Fruit fly (Drosophila melanogaster) whole organism, embryonic: Measurements from ENCODE around the gene CG34450.

ENCODE experiments used
- Adf1 ChIP-seq: fragments of 200-800 bp; sonication (Bioruptor generic); IDR thresholded peaks from 2 replicates; pipeline ENCODE4 v1.3.6; 2022; ENCODE audit warnings: missing biosample characterization, missing genetic modification characterization
- Aef1 ChIP-seq: fragments of 200-800 bp; sonication (Bioruptor generic); IDR thresholded peaks from 3 replicates; pipeline ENCODE4 v1.3.6; 2022; ENCODE audit warnings: missing biosample characterization, missing genetic modification characterization
- Asciz ChIP-seq: fragments of 200-800 bp; sonication (Bioruptor generic); optimal IDR thresholded peaks from 2 replicates; lab custom pipeline; 2017; ENCODE audit warnings: missing biosample characterization, mild to moderate bottlenecking, missing genetic modification characterization, missing genetic modification reagents
- CG10267 ChIP-seq: fragments of 200-800 bp; sonication (Bioruptor generic); optimal IDR thresholded peaks from 2 replicates; lab custom pipeline; 2018; ENCODE audit warnings: missing biosample characterization, mild to moderate bottlenecking, missing genetic modification characterization, moderate library complexity
- CG10274 ChIP-seq: fragments of 200-800 bp; sonication (Bioruptor generic); optimal IDR thresholded peaks from 3 replicates; lab custom pipeline; 2017; ENCODE audit warnings: missing biosample characterization, mild to moderate bottlenecking, missing genetic modification characterization
- CG10979 ChIP-seq: fragments of 200-800 bp; sonication (Bioruptor generic); optimal IDR thresholded peaks from 2 replicates; lab custom pipeline; 2018; ENCODE audit warnings: missing biosample characterization, mild to moderate bottlenecking, missing genetic modification characterization, moderate library complexity
- CG11093 ChIP-seq: fragments of 200-800 bp; sonication (Bioruptor generic); IDR thresholded peaks from 3 replicates; pipeline ENCODE4 v1.3.6; 2022; ENCODE audit warnings: missing biosample characterization, missing genetic modification characterization
- CG11398 ChIP-seq: fragments of 200-800 bp; sonication (Bioruptor generic); optimal IDR thresholded peaks from 2 replicates; lab custom pipeline; 2016; ENCODE audit warnings: missing biosample characterization, missing genetic modification characterization
- CG12236 ChIP-seq: fragments of 200-800 bp; sonication (Bioruptor generic); optimal IDR thresholded peaks from 2 replicates; lab custom pipeline; 2016; ENCODE audit warnings: missing biosample characterization, missing genetic modification characterization
- CG13424 ChIP-seq: fragments of 200-800 bp; sonication (Bioruptor generic); optimal IDR thresholded peaks from 2 replicates; lab custom pipeline; 2019; ENCODE audit warnings: missing biosample characterization, mild to moderate bottlenecking, missing genetic modification characterization, moderate library complexity
- CG13894 ChIP-seq: fragments of 200-800 bp; sonication (Bioruptor generic); optimal IDR thresholded peaks from 3 replicates; lab custom pipeline; 2018; ENCODE audit warnings: missing biosample characterization, mild to moderate bottlenecking, missing genetic modification characterization, moderate library complexity
- CG14050 ChIP-seq: fragments of 200-800 bp; sonication (Bioruptor generic); IDR thresholded peaks from 3 replicates; pipeline ENCODE4 v1.3.6; 2022; ENCODE audit warnings: missing biosample characterization, missing genetic modification characterization
- CG14965 ChIP-seq: fragments of 200-800 bp; sonication (Bioruptor generic); optimal IDR thresholded peaks from 2 replicates; lab custom pipeline; 2016; ENCODE audit warnings: missing biosample characterization, missing genetic modification characterization, borderline replicate concordance
- CG15514 ChIP-seq: fragments of 200-800 bp; sonication (Bioruptor generic); optimal IDR thresholded peaks from 3 replicates; lab custom pipeline; 2017; ENCODE audit warnings: missing biosample characterization, missing genetic modification characterization, mild to moderate bottlenecking, moderate library complexity, missing genetic modification reagents
- CG16815 ChIP-seq: fragments of 200-800 bp; sonication (Bioruptor generic); optimal IDR thresholded peaks from 3 replicates; lab custom pipeline; 2017; ENCODE audit warnings: missing biosample characterization, mild to moderate bottlenecking, missing genetic modification characterization
- CG17359 ChIP-seq: fragments of 200-800 bp; sonication (Bioruptor generic); optimal IDR thresholded peaks from 3 replicates; lab custom pipeline; 2018; ENCODE audit warnings: missing biosample characterization, mild to moderate bottlenecking, missing genetic modification characterization, moderate library complexity
- CG17829 ChIP-seq: fragments of 200-800 bp; optimal IDR thresholded peaks from 2 replicates; lab custom pipeline; 2019; ENCODE audit warnings: missing biosample characterization, mild to moderate bottlenecking, missing genetic modification characterization, moderate library complexity
- CG2199 ChIP-seq: fragments of 200-800 bp; sonication (Bioruptor generic); IDR thresholded peaks from 3 replicates; pipeline ENCODE4 v1.3.6; 2022; ENCODE audit warnings: missing biosample characterization, missing genetic modification characterization
- CG3065 ChIP-seq: fragments of 200-800 bp; sonication (Bioruptor generic); optimal IDR thresholded peaks from 2 replicates; lab custom pipeline; 2016; ENCODE audit warnings: missing biosample characterization, missing genetic modification characterization
- CG34376 ChIP-seq: fragments of 200-800 bp; sonication (Bioruptor generic); optimal IDR thresholded peaks from 2 replicates; lab custom pipeline; 2018; ENCODE audit warnings: missing biosample characterization, mild to moderate bottlenecking, missing genetic modification characterization
- CG3838 ChIP-seq: fragments of 200-800 bp; sonication (Bioruptor generic); optimal IDR thresholded peaks from 3 replicates; lab custom pipeline; 2016; ENCODE audit warnings: missing biosample characterization, missing genetic modification characterization
- CG4360 ChIP-seq: fragments of 200-800 bp; sonication (Bioruptor generic); IDR thresholded peaks from 2 replicates; pipeline ENCODE4 v1.3.6; 2022; ENCODE audit warnings: missing biosample characterization, missing genetic modification characterization
- CG4617 ChIP-seq: fragments of 200-800 bp; sonication (Bioruptor generic); optimal IDR thresholded peaks from 3 replicates; lab custom pipeline; 2016; ENCODE audit warnings: missing biosample characterization, missing genetic modification characterization, borderline replicate concordance
- CG6254 ChIP-seq: fragments of 200-800 bp; sonication (Bioruptor generic); optimal IDR thresholded peaks from 3 replicates; lab custom pipeline; 2017; ENCODE audit warnings: mild to moderate bottlenecking, missing biosample characterization, missing genetic modification reagents, missing genetic modification characterization
- CG6813 ChIP-seq: fragments of 200-800 bp; sonication (Bioruptor generic); optimal IDR thresholded peaks from 2 replicates; lab custom pipeline; 2017; ENCODE audit warnings: missing biosample characterization, missing genetic modification characterization, mild to moderate bottlenecking, moderate library complexity, missing genetic modification reagents
- CG8281 ChIP-seq: fragments of 200-800 bp; sonication (Bioruptor generic); optimal IDR thresholded peaks from 2 replicates; lab custom pipeline; 2018; ENCODE audit warnings: missing biosample characterization, mild to moderate bottlenecking, missing genetic modification characterization, moderate library complexity
- CG9932 ChIP-seq: fragments of 200-800 bp; sonication (Bioruptor generic); IDR thresholded peaks from 2 replicates; pipeline ENCODE4 v1.3.6; 2022; ENCODE audit warnings: missing biosample characterization, missing genetic modification characterization
- CTCF ChIP-seq: fragments of 200-800 bp; sonication (Bioruptor generic); optimal IDR thresholded peaks from 2 replicates; lab custom pipeline; 2017; ENCODE audit warnings: missing biosample characterization, mild to moderate bottlenecking, missing genetic modification characterization, moderate library complexity
- Gug ChIP-seq: fragments of 200-800 bp; sonication (Bioruptor generic); IDR thresholded peaks from 4 replicates; pipeline ENCODE4 v1.3.6; 2022; ENCODE audit warnings: missing biosample characterization, missing genetic modification characterization
- Kr ChIP-seq: fragments of 200-800 bp; sonication (Bioruptor generic); optimal IDR thresholded peaks from 2 replicates; lab custom pipeline; 2017; ENCODE audit warnings: missing biosample characterization, mild to moderate bottlenecking, missing genetic modification characterization
- Max ChIP-seq: fragments of 200-800 bp; sonication (Bioruptor generic); optimal IDR thresholded peaks from 2 replicates; lab custom pipeline; 2016; ENCODE audit warnings: missing biosample characterization, mild to moderate bottlenecking, missing genetic modification characterization
- Mes4 ChIP-seq: fragments of 200-800 bp; sonication (Bioruptor generic); optimal IDR thresholded peaks from 2 replicates; lab custom pipeline; 2016; ENCODE audit warnings: missing biosample characterization, missing genetic modification characterization
- Neu2 ChIP-seq: fragments of 200-800 bp; sonication (Bioruptor generic); optimal IDR thresholded peaks from 3 replicates; lab custom pipeline; 2016; ENCODE audit warnings: missing biosample characterization, missing genetic modification characterization, borderline replicate concordance
- Nf-YC ChIP-seq: fragments of 200-800 bp; optimal IDR thresholded peaks from 3 replicates; lab custom pipeline; 2019; ENCODE audit warnings: missing biosample characterization, mild to moderate bottlenecking, missing genetic modification characterization, moderate library complexity
- NfI ChIP-seq: fragments of 200-800 bp; sonication (Bioruptor generic); optimal IDR thresholded peaks from 3 replicates; lab custom pipeline; 2018; ENCODE audit warnings: missing biosample characterization, mild to moderate bottlenecking, missing genetic modification characterization, moderate library complexity
- Ssrp ChIP-seq: fragments of 200-800 bp; sonication (Bioruptor generic); optimal IDR thresholded peaks from 2 replicates; lab custom pipeline; 2018; ENCODE audit warnings: missing biosample characterization, mild to moderate bottlenecking, missing genetic modification characterization, moderate library complexity
- TFAM ChIP-seq: fragments of 200-800 bp; sonication (Bioruptor generic); optimal IDR thresholded peaks from 2 replicates; lab custom pipeline; 2017; ENCODE audit warnings: missing biosample characterization, missing genetic modification characterization, inconsistent platforms
- jumu ChIP-seq: fragments of 200-800 bp; sonication (Bioruptor generic); optimal IDR thresholded peaks from 3 replicates; lab custom pipeline; 2016; ENCODE audit warnings: missing biosample characterization, missing genetic modification characterization
- maf-S ChIP-seq: fragments of 200-800 bp; sonication (Bioruptor generic); optimal IDR thresholded peaks from 2 replicates; lab custom pipeline; 2016; ENCODE audit warnings: missing biosample characterization, missing genetic modification characterization
- otp ChIP-seq: fragments of 200-800 bp; sonication (Bioruptor generic); IDR thresholded peaks from 3 replicates; pipeline ENCODE4, ENCODE4 v1.3.6; 2022; ENCODE audit warnings: missing biosample characterization, missing genetic modification characterization
- pfk ChIP-seq: fragments of 200-800 bp; sonication (Bioruptor generic); optimal IDR thresholded peaks from 2 replicates; lab custom pipeline; 2018; ENCODE audit warnings: missing biosample characterization, mild to moderate bottlenecking, missing genetic modification characterization, moderate library complexity
- pnt ChIP-seq: fragments of 200-800 bp; sonication (Bioruptor generic); optimal IDR thresholded peaks from 3 replicates; lab custom pipeline; 2016; ENCODE audit warnings: missing biosample characterization, missing genetic modification characterization
- pum ChIP-seq: fragments of 200-800 bp; sonication (Bioruptor generic); optimal IDR thresholded peaks from 2 replicates; lab custom pipeline; 2016; ENCODE audit warnings: missing biosample characterization, missing genetic modification characterization
- ssp ChIP-seq: fragments of 200-800 bp; sonication (Bioruptor generic); IDR thresholded peaks from 2 replicates; pipeline ENCODE4 v1.3.6; 2022; ENCODE audit warnings: missing biosample characterization, missing genetic modification characterization
- tin ChIP-seq: fragments of 200-800 bp; sonication (Bioruptor generic); optimal IDR thresholded peaks from 3 replicates; lab custom pipeline; 2016; ENCODE audit warnings: missing biosample characterization, missing genetic modification characterization
- vnd ChIP-seq: fragments of 200-800 bp; sonication (Bioruptor generic); IDR thresholded peaks from 3 replicates; pipeline ENCODE4 v1.3.6; 2022; ENCODE audit warnings: missing biosample characterization, missing genetic modification characterization; ENCODE audit not compliant: partially characterized antibody
- z ChIP-seq: fragments of 200-800 bp; sonication (Bioruptor generic); IDR thresholded peaks from 3 replicates; pipeline ENCODE4 v1.3.6; 2022; ENCODE audit warnings: missing biosample characterization, missing genetic modification characterization

Gene CG34450

DNA sequence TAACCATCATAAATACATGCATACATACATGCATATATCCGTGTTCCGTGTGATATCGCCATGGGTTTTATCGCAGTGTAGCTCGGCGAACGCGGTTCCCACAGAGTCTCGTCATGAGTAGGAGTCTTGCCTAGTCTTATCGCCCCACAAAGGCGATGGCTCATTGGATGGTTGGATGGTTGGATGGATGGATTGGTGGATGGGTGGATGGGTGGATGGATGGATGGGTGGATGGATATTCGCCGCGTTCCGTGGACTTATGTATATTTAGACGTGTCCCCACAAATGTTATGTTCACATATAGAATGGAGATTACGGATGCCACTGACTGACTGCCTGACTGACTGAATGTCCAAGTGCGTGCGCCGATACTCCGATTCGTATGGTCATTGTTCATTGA, 39.0 kb downstream of the CG34450 start:
- TF ChIP-seq pnt (GFP tag; lab: Kevin White, UChicago): no peak
- no peak for TF ChIP-seq otp (GFP tag; lab: Robert Waterston, UW)
- TF ChIP-seq CG8281: peak; percentile 98

DNA sequence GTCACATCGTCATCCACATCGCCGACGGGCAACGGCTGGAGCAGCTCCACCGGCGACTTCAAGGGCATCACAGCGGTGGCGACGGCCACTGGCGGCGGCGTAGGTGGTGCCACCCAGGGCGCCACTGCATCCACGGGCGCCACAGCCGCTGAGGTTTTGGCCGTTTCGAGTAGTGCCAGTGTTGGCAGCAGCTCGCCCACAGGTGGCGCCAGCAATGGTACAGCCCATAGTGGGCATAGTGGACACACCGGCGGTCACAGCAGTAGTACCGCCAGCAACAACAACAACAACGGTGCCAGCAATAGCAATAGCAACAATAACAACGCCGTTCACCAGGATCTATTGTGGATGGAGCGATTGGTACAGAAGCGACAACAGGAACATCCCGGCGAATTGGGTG, 43.9 kb downstream of the CG34450 start:
- TF ChIP-seq CG4360 (GFP tag; lab: Robert Waterston, UW) (peak; percentile 44; the same call in 1 of the 2 replicates), CTCF (GFP tag; lab: Kevin White, UChicago) (peak; percentile 87), CG13894 (tag; lab: Kevin White, UChicago) (no peak), Adf1 (GFP tag; lab: Robert Waterston, UW) (no peak), CG10979 (tag; lab: Kevin White, UChicago) (peak; percentile 59), CG14965 (GFP tag; lab: Kevin White, UChicago) (peak; percentile 31)
- TF ChIP-seq, all 482 proteins: peak for 4

DNA sequence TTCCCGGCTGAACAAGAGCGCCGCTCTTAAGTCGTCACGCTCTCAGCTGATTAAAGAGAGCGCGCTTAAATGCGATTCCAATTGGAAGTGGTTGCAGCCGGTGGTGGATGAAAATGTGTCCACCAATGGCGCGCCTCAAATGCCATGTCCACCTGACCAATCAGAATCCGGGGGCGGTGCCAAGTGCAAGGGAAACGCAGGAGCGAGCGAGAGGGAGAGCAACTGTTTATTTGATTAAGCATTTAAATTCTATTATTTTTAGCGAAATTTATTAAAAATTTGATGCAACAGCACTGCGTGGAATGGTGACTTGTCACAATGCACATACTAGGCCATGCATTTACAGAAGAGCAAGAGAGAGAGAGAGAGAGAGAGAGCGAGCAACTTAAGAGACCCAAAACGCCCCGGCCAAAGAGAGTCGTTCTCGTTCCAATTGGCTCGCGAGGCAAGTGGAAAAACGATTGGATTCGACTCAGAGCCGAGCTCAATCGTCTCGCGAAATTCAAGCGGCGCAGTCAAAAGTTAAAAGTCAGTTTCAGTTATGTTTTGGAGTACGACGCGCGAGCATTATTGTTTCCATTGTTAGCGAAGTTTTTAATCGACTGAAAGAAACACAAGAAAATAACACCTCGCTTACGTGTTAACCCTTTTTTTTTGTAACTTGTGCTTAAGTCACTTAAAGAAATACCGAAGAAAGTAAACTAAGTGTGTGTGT, 46.1 kb downstream of the CG34450 start, which contains the start of gene lz:
Gene lz, plus strand, starts transcription at position 626 of the 715 bp plus-strand sequence.
- TF ChIP-seq Kr (no peak), CG6254 (GFP tag; lab: Kevin White, UChicago) (no peak), Neu2 (GFP tag; lab: Kevin White, UChicago) (no peak), maf-S (GFP tag; lab: Kevin White, UChicago) (no peak), CG6813 (GFP tag; lab: Kevin White, UChicago) (no peak), CG13424 (tag; lab: Kevin White, UChicago) (no peak), NfI (no peak), CG11093 (no peak), pum (GFP tag; lab: Kevin White, UChicago) (no peak), CG17359 (tag; lab: Kevin White, UChicago) (no peak), CG10274 (GFP tag; lab: Kevin White, UChicago) (no peak), Nf-YC (peak; percentile 99), Gug (GFP tag; lab: Robert Waterston, UW) (no peak), z (GFP tag; lab: Robert Waterston, UW) (0 out of 3 replicates have a peak, but pooled peaks have one; percentile 48), CG9932 (GFP tag; lab: Robert Waterston, UW) (no peak), jumu (GFP tag; lab: Kevin White, UChicago) (no peak), tin (GFP tag; lab: Kevin White, UChicago) (no peak), CG10267 (tag; lab: Kevin White, UChicago) (no peak), pfk (no peak), CG17829 (tag; lab: Kevin White, UChicago) (no peak), Mes4 (no peak), CG16815 (GFP tag; lab: Kevin White, UChicago) (no peak), vnd (GFP tag; lab: Robert Waterston, UW) (no peak), Asciz (GFP tag; lab: Kevin White, UChicago) (no peak), CG12236 (GFP tag; lab: Kevin White, UChicago) (no peak), Aef1 (GFP tag; lab: Robert Waterston, UW) (no peak), TFAM (GFP tag; lab: Kevin White, UChicago) (no peak), CG3065 (no peak), Max (GFP tag; lab: Kevin White, UChicago) (no peak), CG34376 (GFP tag; lab: Kevin White, UChicago) (no peak), Ssrp (tag; lab: Kevin White, UChicago) (no peak), CG3838 (GFP tag; lab: Kevin White, UChicago) (no peak), CG15514 (GFP tag; lab: Kevin White, UChicago) (no peak), ssp (GFP tag; lab: Robert Waterston, UW) (no peak), CG11398 (GFP tag; lab: Kevin White, UChicago) (no peak), CG14050 (GFP tag; lab: Robert Waterston, UW) (no peak), CG2199 (GFP tag; lab: Robert Waterston, UW) (no peak), CG4617 (no peak)
